Worm (Caenorhabditis elegans): ENCODE data around the gene skp-1.

Gene skp-1

DNA sequence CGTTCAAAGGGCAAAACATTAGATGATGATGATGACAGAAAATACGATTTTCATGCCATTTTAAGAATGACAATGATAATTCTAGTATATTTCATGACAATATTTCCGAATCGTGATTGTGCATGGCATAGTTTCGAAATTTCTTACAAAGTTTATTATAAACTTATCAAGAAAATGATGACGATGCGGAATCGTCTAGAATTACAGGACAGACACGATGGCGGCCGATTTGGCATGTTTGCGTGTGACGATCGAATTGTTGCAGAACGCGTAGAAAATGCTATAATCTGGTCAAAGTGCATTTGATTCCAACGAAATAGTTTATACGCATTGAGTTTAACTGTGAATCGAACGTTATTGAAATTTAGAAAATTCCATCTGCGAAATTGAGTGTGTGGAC, 4.0 kb downstream of the skp-1 start (continued):
- TF ChIP-seq ces-1 (GFP tag; optimal IDR thresholded peaks at IDR 0.05) (no peak), lir-3 (tag; optimal IDR thresholded peaks at IDR 0.05) (no peak), dmd-6 (GFP tag; IDR thresholded peaks at IDR 0.05) (peak; percentile 49; the same call in 1 of the 2 replicates)

DNA sequence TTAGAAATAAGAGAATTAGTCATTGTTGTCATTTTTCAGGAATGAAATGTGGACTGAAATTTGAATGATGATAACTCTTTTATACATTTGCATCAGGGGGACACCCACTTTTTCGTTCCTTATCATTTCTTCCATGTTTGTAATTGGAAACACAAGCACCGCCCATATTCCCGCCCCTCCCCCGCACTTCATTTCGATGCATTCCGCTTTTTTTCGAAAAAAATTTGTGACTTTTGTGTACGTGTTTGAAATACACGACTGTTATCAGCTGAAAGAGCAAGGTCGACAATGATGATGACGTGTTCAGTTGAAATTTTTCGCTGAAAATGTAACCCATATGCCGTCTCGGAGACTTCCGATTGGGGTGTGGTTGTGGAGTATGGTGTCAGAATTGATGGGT, 5.4 kb downstream of the skp-1 start, which contains the start of gene zip-10:
Gene zip-10, minus strand, starts transcription at position 43 of the 400 bp plus-strand sequence.
- TF ChIP-seq dmd-9 (GFP tag; IDR thresholded peaks at IDR 0.05) (no peak), nhr-28 (tag; optimal IDR thresholded peaks at IDR 0.05) (peak; percentile 58), nhr-111 (GFP tag; optimal IDR thresholded peaks at IDR 0.05) (no peak), hlh-11 (tag; optimal IDR thresholded peaks at IDR 0.05) (peak; percentile 78), unc-62 (GFP tag; optimal IDR thresholded peaks at IDR 0.05 in 1 of 2) (no peak), unc-62 (tag; optimal IDR thresholded peaks at IDR 0.05) (no peak), cey-2 (tag; optimal IDR thresholded peaks at IDR 0.05; ENCODE audit: borderline replicate concordance, insufficient read depth) (no peak), hlh-30 (tag; optimal IDR thresholded peaks at IDR 0.05; ENCODE audit: insufficient read depth) (no peak), T20F7.1 (GFP tag; optimal IDR thresholded peaks at IDR 0.05) (peak; percentile 7), nhr-102 (tag; optimal IDR thresholded peaks at IDR 0.05) (no peak), zfp-2 (tag; optimal IDR thresholded peaks at IDR 0.05) (no peak), lin-38 (GFP tag; IDR thresholded peaks at IDR 0.05) (no peak), spr-1 (tag; optimal IDR thresholded peaks at IDR 0.05) (no peak), nhr-77 (tag; optimal IDR thresholded peaks at IDR 0.05) (peak; percentile 7), ztf-7 (tag; optimal IDR thresholded peaks at IDR 0.05) (peak; percentile 10), lin-1 (GFP tag; IDR thresholded peaks at IDR 0.05) (0 out of 2 replicates have a peak, but pooled peaks have one; percentile 16), dve-1 (tag; optimal IDR thresholded peaks at IDR 0.05; ENCODE audit: insufficient read depth) (no peak), T26A8.4 (GFP tag; IDR thresholded peaks at IDR 0.05) (no peak), lin-15B (tag; optimal IDR thresholded peaks at IDR 0.05) (no peak), tra-1 (GFP tag; IDR thresholded peaks at IDR 0.05) (0 out of 2 replicates have a peak, but pooled peaks have one; percentile 43), nhr-41 (GFP tag; IDR thresholded peaks at IDR 0.05) (0 out of 2 replicates have a peak, but pooled peaks have one; percentile 38), dmd-6 (GFP tag; IDR thresholded peaks at IDR 0.05) (peak; percentile 90), madf-9 (GFP tag; conservative IDR thresholded peaks at IDR 0.05) (no peak), daf-12 (tag; optimal IDR thresholded peaks at IDR 0.05) (no peak), F37D6.2 (tag; optimal IDR thresholded peaks at IDR 0.05) (no peak), fos-1 (tag; optimal IDR thresholded peaks at IDR 0.05) (no peak), F10B5.3 (tag; optimal IDR thresholded peaks at IDR 0.05) (no peak), daf-16 (GFP tag; optimal IDR thresholded peaks at IDR 0.05) (no peak), daf-16 (tag; optimal IDR thresholded peaks at IDR 0.05) (peak; percentile 69), nhr-48 (tag; optimal IDR thresholded peaks at IDR 0.05) (peak; percentile 40), nhr-42 (GFP tag; IDR thresholded peaks at IDR 0.05) (no peak), aly-2 (tag; optimal IDR thresholded peaks at IDR 0.05) (no peak), lir-3 (tag; optimal IDR thresholded peaks at IDR 0.05) (no peak), ctbp-1 (GFP tag; IDR thresholded peaks at IDR 0.05) (no peak), lin-39 (tag; optimal IDR thresholded peaks at IDR 0.05) (no peak), mdt-29 (GFP tag; IDR thresholded peaks at IDR 0.05) (0 out of 2 replicates have a peak, but pooled peaks have one; percentile 29), mdl-1 (tag; optimal IDR thresholded peaks at IDR 0.05) (peak in 1 of 2 experiments; percentile 1), Y5F2A.4 (GFP tag; optimal IDR thresholded peaks at IDR 0.05) (no peak), pqm-1 (tag; optimal IDR thresholded peaks at IDR 0.05) (peak; percentile 72), nhr-10 (tag; optimal IDR thresholded peaks at IDR 0.05) (no peak), dpl-1 (GFP tag; optimal IDR thresholded peaks at IDR 0.05) (no peak), zag-1 (tag; optimal IDR thresholded peaks at IDR 0.05) (no peak), php-3 (GFP tag; IDR thresholded peaks at IDR 0.05) (peak; percentile 68; the same call in 1 of the 2 replicates)

Measured in whole organism, L4 larva.